Fruit fly (Drosophila melanogaster): ENCODE results near the gene CYLD.
A peak's percentile ranks its signal among the peaks of the same experiment; 100 is the strongest.

CYLD gene

DNA sequence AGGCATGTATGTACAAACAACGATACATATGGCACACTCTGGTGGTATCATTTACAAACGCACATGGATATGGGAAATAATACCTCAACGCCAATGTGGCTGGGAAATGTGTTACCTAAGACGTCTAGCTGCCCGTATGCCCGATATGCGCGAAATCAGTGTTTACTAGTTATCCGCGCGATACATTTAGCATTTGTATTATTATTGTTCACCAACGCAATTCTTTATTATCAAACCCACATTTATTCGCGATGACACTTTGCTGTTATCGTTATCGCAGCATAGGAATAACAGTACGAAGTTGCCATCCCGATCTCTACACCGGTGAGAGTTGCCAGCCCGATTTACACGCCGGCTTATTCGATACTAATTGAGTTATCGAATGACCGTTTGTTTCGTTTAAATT lies 52.9 kb downstream of the CYLD start, which contains the start of gene chico (continued):
- no peak for TF ChIP-seq CG8089 (GFP tag; optimal IDR thresholded peaks at IDR 0.05)
- TF ChIP-seq YL-1 (GFP tag; optimal IDR thresholded peaks at IDR 0.05) = peak; percentile 62
- TF ChIP-seq phol (tag; optimal IDR thresholded peaks at IDR 0.05) = peak; percentile 43
- TF ChIP-seq CG10565 (GFP tag; optimal IDR thresholded peaks at IDR 0.05) = no peak
- TF ChIP-seq Fer1 (GFP tag; optimal IDR thresholded peaks at IDR 0.05) = peak; percentile 27
- TF ChIP-seq pzg (GFP tag; optimal IDR thresholded peaks at IDR 0.05) = peak; percentile 97
- peak; percentile 56 for TF ChIP-seq MBD-R2 (GFP tag; IDR thresholded peaks at IDR 0.05)
- TF ChIP-seq pfk (GFP tag; optimal IDR thresholded peaks at IDR 0.05) = peak; percentile 68
- TF ChIP-seq CG4854 (GFP tag; optimal IDR thresholded peaks at IDR 0.05) = peak; percentile 4
- peak; percentile 74 for TF ChIP-seq E2f2 (GFP tag; IDR thresholded peaks at IDR 0.05)
- TF ChIP-seq CG10267 (tag; optimal IDR thresholded peaks at IDR 0.05) = peak; percentile 52
- TF ChIP-seq CG13624 (GFP tag; optimal IDR thresholded peaks at IDR 0.05) = peak; percentile 68
- no peak for TF ChIP-seq pnt (GFP tag; optimal IDR thresholded peaks at IDR 0.05)
- peak; percentile 17 for TF ChIP-seq CG17186 (GFP tag; optimal IDR thresholded peaks at IDR 0.05)
- TF ChIP-seq MESR4 (GFP tag; optimal IDR thresholded peaks at IDR 0.05) = peak; percentile 79
- TF ChIP-seq Lhr (GFP tag; optimal IDR thresholded peaks at IDR 0.05) = peak; percentile 64
- TF ChIP-seq CG42726 (GFP tag; IDR thresholded peaks at IDR 0.05; ENCODE audit: partially characterized antibody) = peak; percentile 35; the same call in 1 of the 2 replicates
- TF ChIP-seq CG30020 (tag; optimal IDR thresholded peaks at IDR 0.05) = peak; percentile 91
- peak; percentile 48 for TF ChIP-seq dm (GFP tag; optimal IDR thresholded peaks at IDR 0.05)
- peak in 1 of 3 experiments; percentile 17 for TF ChIP-seq Stat92E (GFP tag; optimal IDR thresholded peaks at IDR 0.05)
- no peak; the same call in 1 of the 2 replicates for TF ChIP-seq CG3847 (GFP tag; IDR thresholded peaks at IDR 0.05)
- no peak for TF ChIP-seq kay (GFP tag; optimal IDR thresholded peaks at IDR 0.05)
- TF ChIP-seq bigmax (GFP tag; optimal IDR thresholded peaks at IDR 0.05) = peak; percentile 13
- peak; percentile 52 for TF ChIP-seq hbn (GFP tag; IDR thresholded peaks at IDR 0.05; ENCODE audit: partially characterized antibody)
- TF ChIP-seq wek (GFP tag; optimal IDR thresholded peaks at IDR 0.05) = peak; percentile 4
- TF ChIP-seq nerfin-1 (tag; optimal IDR thresholded peaks at IDR 0.05) = peak; percentile 93
- peak; percentile 22; the same call in 1 of the 3 replicates for TF ChIP-seq Dbx (GFP tag; IDR thresholded peaks at IDR 0.05)
- TF ChIP-seq CG34376 (GFP tag; optimal IDR thresholded peaks at IDR 0.05) = peak; percentile 63
- TF ChIP-seq twi (tag; optimal IDR thresholded peaks at IDR 0.05) = peak; percentile 19
- peak; percentile 60 for TF ChIP-seq CG13287 (GFP tag; IDR thresholded peaks at IDR 0.05; ENCODE audit: partially characterized antibody)
- peak; percentile 53 for TF ChIP-seq CG17829 (tag; optimal IDR thresholded peaks at IDR 0.05)
- peak; percentile 89 for TF ChIP-seq CG6791 (GFP tag; IDR thresholded peaks at IDR 0.05; ENCODE audit: partially characterized antibody)
- TF ChIP-seq nerfin-2 (GFP tag; IDR thresholded peaks at IDR 0.05; ENCODE audit: partially characterized antibody) = peak; percentile 58; the same call in 1 of the 2 replicates
- no peak for TF ChIP-seq CG32772 (GFP tag; IDR thresholded peaks at IDR 0.05)
- TF ChIP-seq Scr (GFP tag; IDR thresholded peaks at IDR 0.05; ENCODE audit: partially characterized antibody) = peak; percentile 63
- peak; percentile 63; the same call in 1 of the 3 replicates for TF ChIP-seq CG34422 (GFP tag; IDR thresholded peaks at IDR 0.05)
- TF ChIP-seq CG1024 (GFP tag; IDR thresholded peaks at IDR 0.05) = no peak
- TF ChIP-seq row (GFP tag; IDR thresholded peaks at IDR 0.05) = peak; percentile 49; the same call in 1 of the 3 replicates
